Worm (Caenorhabditis elegans) whole organism, late embryonic: Measurements from ENCODE around the gene nhr-78.

Source experiments
- C38D4.7 ChIP-seq: fragments of 200-800 bp; sonication (Bioruptor generic); optimal IDR thresholded peaks from 2 replicates; lab custom pipeline; 2018; ENCODE audit warnings: mild to moderate bottlenecking, missing genetic modification characterization, moderate library complexity, missing compliant biosample characterization
- ama-1 ChIP-seq: fragments of 150-350 bp; optimal IDR thresholded peaks from 2 replicates; lab custom pipeline; 2014
- ceh-19 ChIP-seq: fragments of 200-800 bp; sonication (Bioruptor generic); optimal IDR thresholded peaks from 2 replicates; lab custom pipeline; 2018; ENCODE audit warnings: mild to moderate bottlenecking, missing genetic modification characterization, missing compliant biosample characterization
- ceh-30 ChIP-seq: fragments of 150-350 bp; optimal IDR thresholded peaks from 2 replicates; lab custom pipeline; 2014; ENCODE audit warnings: missing biosample characterization, missing genetic modification characterization
- elt-2 ChIP-seq: sonication (generic microtip); optimal IDR thresholded peaks from 2 replicates; lab custom pipeline; 2016; ENCODE audit warnings: missing genetic modification reagents, missing genetic modification characterization, missing compliant biosample characterization
- ets-4 ChIP-seq: sonication (generic microtip); optimal IDR thresholded peaks from 2 replicates; lab custom pipeline; 2016; ENCODE audit warnings: missing genetic modification characterization, missing compliant biosample characterization
- fkh-10 ChIP-seq: fragments of 150-350 bp; optimal IDR thresholded peaks from 2 replicates; lab custom pipeline; 2014; ENCODE audit warnings: missing biosample characterization, missing genetic modification reagents, missing genetic modification characterization
- hlh-30 ChIP-seq: sonication (generic microtip); optimal IDR thresholded peaks from 2 replicates; lab custom pipeline; 2017; ENCODE audit warnings: antibody characterized with exemption, missing genetic modification characterization, missing compliant biosample characterization; ENCODE audit not compliant: insufficient read depth
- lim-6 ChIP-seq: sonication (generic microtip); optimal IDR thresholded peaks from 2 replicates; lab custom pipeline; 2016; ENCODE audit warnings: missing genetic modification characterization, missing compliant biosample characterization
- npax-4 ChIP-seq: sonication (generic microtip); optimal IDR thresholded peaks from 2 replicates; lab custom pipeline; 2016; ENCODE audit warnings: missing genetic modification characterization, missing compliant biosample characterization
- pax-1 ChIP-seq: fragments of 150-350 bp; optimal IDR thresholded peaks from 2 replicates; lab custom pipeline; 2014; ENCODE audit warnings: missing biosample characterization, missing genetic modification characterization
- pha-4 ChIP-seq: fragments of 150-350 bp; optimal IDR thresholded peaks from 2 replicates; lab custom pipeline; 2018; ENCODE audit warnings: missing biosample characterization, missing genetic modification reagents, missing genetic modification characterization
- pqm-1 ChIP-seq: sonication (generic microtip); optimal IDR thresholded peaks from 2 replicates; lab custom pipeline; 2016; ENCODE audit warnings: missing genetic modification characterization, missing compliant biosample characterization
- sox-4 ChIP-seq: sonication (generic microtip); optimal IDR thresholded peaks from 2 replicates; lab custom pipeline; 2017; ENCODE audit warnings: mild to moderate bottlenecking, missing genetic modification characterization, inconsistent platforms, missing compliant biosample characterization

ce11 chrIV:4290472-4290871 lies 12.8 kb upstream of the nhr-78 start, which contains the start of gene dct-7:
- TF ChIP-seq hlh-30 (no peak), pqm-1 (tag; lab: Kevin White, UChicago) (no peak), ceh-30 (tag; lab: Kevin White, UChicago) (no peak), npax-4 (tag; lab: Kevin White, UChicago) (no peak), lim-6 (tag; lab: Kevin White, UChicago) (no peak), ama-1 (lab: Kevin White, UChicago) (no peak), pha-4 (tag; lab: Kevin White, UChicago) (no peak), sox-4 (no peak), elt-2 (tag; lab: Kevin White, UChicago) (no peak), ceh-19 (no peak), fkh-10 (no peak), pax-1 (tag; lab: Kevin White, UChicago) (no peak), C38D4.7 (no peak), ets-4 (tag; lab: Kevin White, UChicago) (no peak)
